Worm (Caenorhabditis elegans): ENCODE measurements around the gene C01G5.25.

- no peak for TF ChIP-seq flt-1 (GFP tag; IDR thresholded peaks at IDR 0.05)
- TF ChIP-seq med-1 (GFP tag; optimal IDR thresholded peaks at IDR 0.05; ENCODE audit: insufficient read depth): no peak
- TF ChIP-seq ztf-29 (GFP tag; IDR thresholded peaks at IDR 0.05): no peak
- TF ChIP-seq ztf-23 (GFP tag; IDR thresholded peaks at IDR 0.05): no peak
These were observed 26.8 kb upstream of the C01G5.25 start for ce11 chrIV:6514700-6515099.
